Worm (Caenorhabditis elegans) whole organism, L4 larva: ENCODE data around the gene lir-3.

Source experiments
- D1046.2 ChIP-seq: fragments of 200-800 bp; sonication (Bioruptor generic); IDR thresholded peaks from 2 replicates; pipeline ENCODE4 v1.3.6; 2022; ENCODE audit warnings: missing genetic modification characterization, missing compliant biosample characterization
- F49E8.2 ChIP-seq: sonication (generic microtip); optimal IDR thresholded peaks from 2 replicates; lab custom pipeline; 2016; ENCODE audit warnings: missing compliant biosample characterization, mild to moderate bottlenecking, missing genetic modification characterization, borderline replicate concordance
- T26A8.4 ChIP-seq: fragments of 200-800 bp; sonication (Bioruptor generic); IDR thresholded peaks from 2 replicates; pipeline ENCODE4 v1.3.6; 2022; ENCODE audit warnings: missing genetic modification characterization, missing compliant biosample characterization
- Y105C5A.15 ChIP-seq: fragments of 200-800 bp; sonication (Bioruptor generic); IDR thresholded peaks from 2 replicates; pipeline ENCODE4 v1.3.6; 2022; ENCODE audit warnings: missing genetic modification characterization, missing compliant biosample characterization
- Y48G9A.11 ChIP-seq: fragments of 200-800 bp; sonication (Bioruptor generic); IDR thresholded peaks from 2 replicates; pipeline ENCODE4 v1.3.6; 2022; ENCODE audit warnings: missing genetic modification reagents, missing genetic modification characterization, missing compliant biosample characterization
- ZK546.5 ChIP-seq, 2 experiments: sonication (generic microtip); optimal IDR thresholded peaks; 2 replicates each; lab custom pipeline; 2017; ENCODE audit warnings: missing biosample characterization in 2 of 2, missing genetic modification characterization in 2 of 2
- arid-1 ChIP-seq: fragments of 200-800 bp; sonication (Bioruptor generic); conservative IDR thresholded peaks from 2 replicates; pipeline ENCODE4 v1.3.6; 2022; ENCODE audit warnings: missing genetic modification reagents, missing genetic modification characterization, missing compliant biosample characterization
- attf-4 ChIP-seq: sonication (generic microtip); optimal IDR thresholded peaks from 3 replicates; lab custom pipeline; 2017; ENCODE audit warnings: missing biosample characterization, missing genetic modification characterization
- ceh-32 ChIP-seq: sonication (generic microtip); optimal IDR thresholded peaks from 2 replicates; lab custom pipeline; 2016; ENCODE audit warnings: mild to moderate bottlenecking, missing genetic modification characterization, missing compliant biosample characterization; ENCODE audit not compliant: poor library complexity
- ceh-44 ChIP-seq: fragments of 200-800 bp; sonication (Bioruptor generic); IDR thresholded peaks from 2 replicates; pipeline ENCODE4 v1.3.6; 2022; ENCODE audit warnings: missing genetic modification reagents, missing genetic modification characterization, missing compliant biosample characterization
- ceh-82 ChIP-seq: sonication (generic microtip); optimal IDR thresholded peaks from 2 replicates; lab custom pipeline; 2017; ENCODE audit warnings: missing biosample characterization, missing genetic modification characterization
- ces-1 ChIP-seq: fragments of 150-350 bp; sonication (generic microtip); optimal IDR thresholded peaks from 4 replicates; lab custom pipeline; 2014; ENCODE audit warnings: missing biosample characterization, missing genetic modification reagents, missing genetic modification characterization
- cey-2 ChIP-seq: sonication (generic microtip); optimal IDR thresholded peaks from 3 replicates; lab custom pipeline; 2017; ENCODE audit warnings: missing genetic modification characterization, mild to moderate bottlenecking, missing compliant biosample characterization, antibody characterized with exemption, borderline replicate concordance; ENCODE audit not compliant: insufficient read depth
- daf-12 ChIP-seq: fragments of 150-350 bp; optimal IDR thresholded peaks from 2 replicates; lab custom pipeline; 2014; ENCODE audit warnings: missing biosample characterization, missing genetic modification reagents, missing genetic modification characterization
- daf-16 ChIP-seq, 3 experiments: sonication (generic microtip); optimal IDR thresholded peaks; 2 replicates each; lab custom pipeline; 2016 to 2017; ENCODE audit warnings: missing genetic modification characterization in 3 of 3, missing genetic modification reagents in 3 of 3, mild to moderate bottlenecking in 2 of 3, missing compliant biosample characterization in 2 of 3, missing biosample characterization in 1 of 3, moderate library complexity in 1 of 3
- daf-8 ChIP-seq: fragments of 200-800 bp; sonication (Bioruptor generic); IDR thresholded peaks from 2 replicates; pipeline ENCODE4 v1.3.6; 2022; ENCODE audit warnings: missing genetic modification characterization, missing compliant biosample characterization
- dmd-9 ChIP-seq: fragments of 200-800 bp; sonication (Bioruptor generic); IDR thresholded peaks from 2 replicates; pipeline ENCODE4 v1.3.6; 2022; ENCODE audit warnings: missing genetic modification reagents, missing genetic modification characterization, missing compliant biosample characterization
- dpl-1 ChIP-seq: fragments of 150-350 bp; optimal IDR thresholded peaks from 2 replicates; lab custom pipeline; 2014; ENCODE audit warnings: missing biosample characterization, missing genetic modification reagents, missing genetic modification characterization
- duxl-1 ChIP-seq: sonication (generic microtip); optimal IDR thresholded peaks from 2 replicates; lab custom pipeline; 2016; ENCODE audit warnings: mild to moderate bottlenecking, missing genetic modification characterization, moderate library complexity, missing compliant biosample characterization; ENCODE audit not compliant: poor library complexity
- egl-43 ChIP-seq: fragments of 200-800 bp; sonication (Bioruptor generic); IDR thresholded peaks from 2 replicates; pipeline ENCODE4 v1.3.6; 2022; ENCODE audit warnings: missing genetic modification reagents, missing genetic modification characterization, missing compliant biosample characterization
- fkh-10 ChIP-seq: fragments of 150-350 bp; optimal IDR thresholded peaks from 2 replicates; lab custom pipeline; 2014; ENCODE audit warnings: missing biosample characterization, missing genetic modification reagents, missing genetic modification characterization
- fos-1 ChIP-seq: fragments of 150-350 bp; optimal IDR thresholded peaks from 2 replicates; lab custom pipeline; 2014; ENCODE audit warnings: missing biosample characterization, missing genetic modification characterization
- gei-8 ChIP-seq: fragments of 200-800 bp; sonication (Bioruptor generic); optimal IDR thresholded peaks from 2 replicates; lab custom pipeline; 2018; ENCODE audit warnings: mild to moderate bottlenecking, missing genetic modification characterization, missing compliant biosample characterization
- jun-1 ChIP-seq: fragments of 150-350 bp; optimal IDR thresholded peaks from 2 replicates; lab custom pipeline; 2014; ENCODE audit warnings: missing biosample characterization, missing genetic modification reagents, missing genetic modification characterization
- lim-7 ChIP-seq: fragments of 200-800 bp; sonication (Bioruptor generic); IDR thresholded peaks from 2 replicates; pipeline ENCODE4 v1.3.6; 2022; ENCODE audit warnings: missing genetic modification characterization, missing compliant biosample characterization
- lin-15B ChIP-seq: fragments of 150-350 bp; sonication (generic microtip); optimal IDR thresholded peaks from 3 replicates; lab custom pipeline; 2014; ENCODE audit warnings: missing biosample characterization, missing genetic modification characterization
- lin-29 ChIP-seq: fragments of 200-800 bp; sonication (Bioruptor generic); IDR thresholded peaks from 2 replicates; pipeline ENCODE4 v1.3.6; 2022; ENCODE audit warnings: missing genetic modification reagents, missing genetic modification characterization, missing compliant biosample characterization
- lin-39 ChIP-seq: fragments of 150-350 bp; optimal IDR thresholded peaks from 2 replicates; lab custom pipeline; 2014; ENCODE audit warnings: missing biosample characterization, missing genetic modification reagents, missing genetic modification characterization
- lsy-2 ChIP-seq, 2 experiments: fragments of 150-350 bp in 1 of 2; sonication (generic microtip) in 1 of 2; optimal IDR thresholded peaks; 2 replicates each; lab custom pipeline; 2014 to 2017; ENCODE audit warnings: missing biosample characterization in 2 of 2, missing genetic modification characterization in 2 of 2
- madf-5 ChIP-seq, 2 experiments: fragments of 200-800 bp; sonication (Bioruptor generic); IDR thresholded peaks; 2 replicates each; pipeline ENCODE4 v1.3.6; 2022; ENCODE audit warnings: missing compliant biosample characterization in 2 of 2, missing genetic modification characterization in 2 of 2
- mdl-1 ChIP-seq, 2 experiments: fragments of 150-350 bp in 1 of 2; sonication (generic microtip) in 1 of 2; optimal IDR thresholded peaks; 2 replicates each; lab custom pipeline; 2014 to 2017; ENCODE audit warnings: missing biosample characterization in 2 of 2, missing genetic modification characterization in 2 of 2
- mdt-29 ChIP-seq: fragments of 200-800 bp; sonication (Bioruptor generic); IDR thresholded peaks from 2 replicates; pipeline ENCODE4 v1.3.6; 2022; ENCODE audit warnings: missing genetic modification reagents, missing genetic modification characterization, missing compliant biosample characterization
- mes-2 ChIP-seq: sonication (generic microtip); optimal IDR thresholded peaks from 2 replicates; lab custom pipeline; 2016; ENCODE audit warnings: missing genotype, mild to moderate bottlenecking, missing genetic modification characterization, missing compliant biosample characterization; ENCODE audit not compliant: poor library complexity, severe bottlenecking
- nhr-11 ChIP-seq: fragments of 150-350 bp; optimal IDR thresholded peaks from 2 replicates; lab custom pipeline; 2014; ENCODE audit warnings: missing biosample characterization, missing genetic modification characterization
- nhr-111 ChIP-seq: fragments of 200-800 bp; sonication (Bioruptor generic); optimal IDR thresholded peaks from 2 replicates; lab custom pipeline; 2018; ENCODE audit warnings: mild to moderate bottlenecking, missing genetic modification characterization, missing compliant biosample characterization
- nhr-237 ChIP-seq: sonication (generic microtip); optimal IDR thresholded peaks from 2 replicates; lab custom pipeline; 2017; ENCODE audit warnings: missing biosample characterization, missing genetic modification characterization
- nhr-41 ChIP-seq: fragments of 200-800 bp; sonication (Bioruptor generic); IDR thresholded peaks from 2 replicates; pipeline ENCODE4 v1.3.6; 2022; ENCODE audit warnings: missing genetic modification reagents, missing genetic modification characterization, missing compliant biosample characterization
- nhr-42 ChIP-seq: fragments of 200-800 bp; sonication (Bioruptor generic); IDR thresholded peaks from 2 replicates; pipeline ENCODE4 v1.3.6; 2022; ENCODE audit warnings: missing genetic modification characterization, missing compliant biosample characterization
- nhr-48 ChIP-seq: sonication (generic microtip); optimal IDR thresholded peaks from 2 replicates; lab custom pipeline; 2016; ENCODE audit warnings: mild to moderate bottlenecking, missing genetic modification characterization, missing compliant biosample characterization
- php-3 ChIP-seq: fragments of 200-800 bp; sonication (Bioruptor generic); IDR thresholded peaks from 2 replicates; pipeline ENCODE4 v1.3.6; 2022; ENCODE audit warnings: missing genetic modification reagents, missing genetic modification characterization, missing compliant biosample characterization
- pqm-1 ChIP-seq: sonication (generic microtip); optimal IDR thresholded peaks from 2 replicates; lab custom pipeline; 2017; ENCODE audit warnings: missing biosample characterization, missing genetic modification characterization
- set-16 ChIP-seq: fragments of 200-800 bp; sonication (Bioruptor generic); IDR thresholded peaks from 2 replicates; pipeline ENCODE4 v1.3.6; 2022; ENCODE audit warnings: missing genetic modification reagents, missing genetic modification characterization, missing compliant biosample characterization
- skn-1 ChIP-seq: fragments of 150-350 bp; optimal IDR thresholded peaks from 2 replicates; lab custom pipeline; 2014; ENCODE audit warnings: missing biosample characterization, missing genetic modification characterization
- tra-1 ChIP-seq: fragments of 200-800 bp; sonication (Bioruptor generic); IDR thresholded peaks from 2 replicates; pipeline ENCODE4 v1.3.6; 2022; ENCODE audit warnings: missing genetic modification reagents, missing genetic modification characterization, missing compliant biosample characterization
- unc-130 ChIP-seq: sonication (generic microtip); optimal IDR thresholded peaks from 2 replicates; lab custom pipeline; 2016; ENCODE audit warnings: missing genetic modification reagents, missing genetic modification characterization, missing compliant biosample characterization
- unc-39 ChIP-seq: sonication (generic microtip); optimal IDR thresholded peaks from 2 replicates; lab custom pipeline; 2017; ENCODE audit warnings: missing biosample characterization, missing genetic modification characterization
- zag-1 ChIP-seq: fragments of 150-350 bp; optimal IDR thresholded peaks from 2 replicates; lab custom pipeline; 2014; ENCODE audit warnings: missing biosample characterization, missing genetic modification characterization
- zfp-2 ChIP-seq: sonication (generic microtip); optimal IDR thresholded peaks from 2 replicates; lab custom pipeline; 2016; ENCODE audit warnings: mild to moderate bottlenecking, missing genetic modification characterization, missing compliant biosample characterization
- zip-11 ChIP-seq: fragments of 200-800 bp; sonication (Bioruptor generic); IDR thresholded peaks from 2 replicates; pipeline ENCODE4 v1.3.6; 2022; ENCODE audit warnings: missing genetic modification characterization, missing compliant biosample characterization
- zip-2 ChIP-seq: fragments of 150-350 bp; optimal IDR thresholded peaks from 2 replicates; lab custom pipeline; 2014; ENCODE audit warnings: missing biosample characterization, missing genetic modification characterization
- ztf-11 ChIP-seq: fragments of 150-350 bp; optimal IDR thresholded peaks from 2 replicates; lab custom pipeline; 2014; ENCODE audit warnings: missing biosample characterization, missing genetic modification characterization

The lir-3 gene

ce11 chrII:11167039-11167438, 17.6 kb downstream of the lir-3 start (continued):
- no peak for TF ChIP-seq skn-1 (tag; lab: Kevin White, UChicago)
- TF ChIP-seq set-16: peak; percentile 65
- no peak for TF ChIP-seq dmd-9 (GFP tag; lab: Robert Waterston, UW)
- TF ChIP-seq zip-2 (tag; lab: Kevin White, UChicago): no peak
- TF ChIP-seq lin-39 (tag; lab: Kevin White, UChicago): no peak
- TF ChIP-seq duxl-1 (tag; lab: Kevin White, UChicago): peak; percentile 55
- TF ChIP-seq ceh-32 (tag; lab: Kevin White, UChicago): no peak
- 0 out of 2 replicates have a peak, but pooled peaks have one; percentile 27 for TF ChIP-seq php-3 (GFP tag; lab: Robert Waterston, UW)
- peak; percentile 9 for TF ChIP-seq nhr-11 (tag; lab: Kevin White, UChicago)
- TF ChIP-seq arid-1 (GFP tag; lab: Robert Waterston, UW): peak; percentile 68
- TF ChIP-seq lin-15B (tag; lab: Kevin White, UChicago): no peak
- no peak for TF ChIP-seq tra-1 (GFP tag; lab: Robert Waterston, UW)
- no peak for TF ChIP-seq daf-12 (tag; lab: Kevin White, UChicago)
- peak; percentile 79 for TF ChIP-seq nhr-42 (GFP tag; lab: Robert Waterston, UW)
- no peak for TF ChIP-seq ZK546.5 (tag; optimal IDR thresholded peaks at IDR 0.05; lab: Kevin White, UChicago)
- TF ChIP-seq daf-16 (GFP tag; optimal IDR thresholded peaks at IDR 0.05; lab: Kevin White, UChicago): peak; percentile 53 to 79
- peak; percentile 45 for TF ChIP-seq daf-16 (tag; optimal IDR thresholded peaks at IDR 0.05; lab: Kevin White, UChicago)
- TF ChIP-seq nhr-237: no peak
- peak; percentile 78 for TF ChIP-seq unc-130
- TF ChIP-seq zag-1 (tag; lab: Kevin White, UChicago): no peak
- no peak for TF ChIP-seq attf-4 (tag; lab: Kevin White, UChicago)
- TF ChIP-seq jun-1 (tag; lab: Kevin White, UChicago): no peak
- peak; percentile 64 for TF ChIP-seq Y48G9A.11 (GFP tag; lab: Robert Waterston, UW)
- peak; percentile 92 for TF ChIP-seq T26A8.4
- TF ChIP-seq D1046.2: 0 out of 2 replicates have a peak, but pooled peaks have one; percentile 49
- TF ChIP-seq fkh-10 (GFP tag; lab: Kevin White, UChicago): no peak
- TF ChIP-seq daf-8: no peak
- peak; percentile 44; the same call in 1 of the 2 replicates for TF ChIP-seq mdt-29 (GFP tag; lab: Robert Waterston, UW)
- TF ChIP-seq fos-1: no peak
- peak; percentile 91 for TF ChIP-seq F49E8.2 (tag; lab: Kevin White, UChicago)
- TF ChIP-seq zip-11: no peak
- no peak for TF ChIP-seq lin-29 (GFP tag; lab: Robert Waterston, UW)
- TF ChIP-seq lsy-2 (tag; optimal IDR thresholded peaks at IDR 0.05; lab: Kevin White, UChicago): peak in 1 of 2 experiments; percentile 61
- TF ChIP-seq zfp-2 (tag; lab: Kevin White, UChicago): no peak
- TF ChIP-seq cey-2 (tag; lab: Kevin White, UChicago): no peak
- TF ChIP-seq Y105C5A.15 (GFP tag; lab: Robert Waterston, UW): 0 out of 2 replicates have a peak, but pooled peaks have one; percentile 78
- TF ChIP-seq mdl-1 (tag; optimal IDR thresholded peaks at IDR 0.05; lab: Kevin White, UChicago): peak; percentile 13 to 24
- TF ChIP-seq mes-2 (tag; lab: Kevin White, UChicago): peak; percentile 87
- TF ChIP-seq dpl-1 (GFP tag; lab: Kevin White, UChicago): peak; percentile 39
- no peak for TF ChIP-seq unc-39 (tag; lab: Kevin White, UChicago)
- no peak for TF ChIP-seq pqm-1 (tag; lab: Kevin White, UChicago)
- peak; percentile 85 for TF ChIP-seq egl-43
- no peak for TF ChIP-seq madf-5 (GFP tag; IDR thresholded peaks at IDR 0.05; lab: Robert Waterston, UW)
- TF ChIP-seq ceh-82 (tag; lab: Kevin White, UChicago): no peak
- TF ChIP-seq nhr-111 (GFP tag; lab: Kevin White, UChicago): peak; percentile 59
- no peak for TF ChIP-seq gei-8
- peak; percentile 51 for TF ChIP-seq nhr-48 (tag; lab: Kevin White, UChicago)
- no peak for TF ChIP-seq ztf-11
- peak; percentile 36; the same call in 1 of the 2 replicates for TF ChIP-seq lim-7 (GFP tag; lab: Robert Waterston, UW)
- TF ChIP-seq ceh-44 (GFP tag; lab: Robert Waterston, UW): peak; percentile 18; the same call in 1 of the 2 replicates
- TF ChIP-seq ces-1 (GFP tag; lab: Kevin White, UChicago): no peak
- no peak for TF ChIP-seq nhr-41 (GFP tag; lab: Robert Waterston, UW)
